Fruit fly (Drosophila melanogaster): ENCODE data around the gene yip2.

Gene yip2

DNA sequence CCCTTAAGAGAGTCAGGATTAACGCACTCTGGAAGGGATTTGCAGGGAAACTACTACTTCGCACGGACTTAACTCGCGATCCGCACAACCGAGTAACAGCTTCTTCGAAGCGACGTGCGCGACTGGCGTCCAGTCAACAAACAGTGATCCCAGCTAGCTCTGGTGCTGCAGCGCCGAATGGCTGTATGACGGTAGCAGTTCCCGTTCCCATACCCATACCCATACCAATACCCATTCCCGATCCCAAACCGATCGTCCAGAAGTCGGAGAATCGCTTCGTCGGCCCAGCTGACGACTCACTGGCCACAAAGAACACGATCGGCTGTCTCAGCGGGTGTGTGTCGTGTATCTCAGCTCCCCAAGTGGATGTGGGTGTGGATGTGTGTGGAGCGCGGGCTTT, 32.2 kb downstream of the yip2 start, which contains the start of gene CG5853:
Gene CG5853, minus strand, starts transcription at position 384 of the 400 bp plus-strand sequence.
- TF ChIP-seq Abd-B (GFP tag; optimal IDR thresholded peaks at IDR 0.05), result no peak
- TF ChIP-seq fru (GFP tag; optimal IDR thresholded peaks at IDR 0.05), result peak; percentile 52
- no peak for TF ChIP-seq lola (GFP tag; optimal IDR thresholded peaks at IDR 0.05)
- peak; percentile 47 for TF ChIP-seq Vsx2 (GFP tag; optimal IDR thresholded peaks at IDR 0.05; ENCODE audit: partially characterized antibody)
- TF ChIP-seq woc (GFP tag; optimal IDR thresholded peaks at IDR 0.05), result peak; percentile 17
- peak; percentile 34 for TF ChIP-seq jim (GFP tag; optimal IDR thresholded peaks at IDR 0.05)
- TF ChIP-seq Jra (GFP tag; optimal IDR thresholded peaks at IDR 0.05), result peak; percentile 25
- peak; percentile 76 for TF ChIP-seq Hnf4 (GFP tag; optimal IDR thresholded peaks at IDR 0.05)
- TF ChIP-seq ey (GFP tag; optimal IDR thresholded peaks at IDR 0.05), result peak; percentile 19
- TF ChIP-seq Dif (GFP tag; optimal IDR thresholded peaks at IDR 0.05; ENCODE audit: partially characterized antibody), result peak; percentile 87
- peak; percentile 46 for TF ChIP-seq br (GFP tag; optimal IDR thresholded peaks at IDR 0.05)
- peak; percentile 76 for TF ChIP-seq Rel (GFP tag; optimal IDR thresholded peaks at IDR 0.05)
- peak; percentile 69 for TF ChIP-seq Rel (tag; optimal IDR thresholded peaks at IDR 0.05)
- peak; percentile 59 for TF ChIP-seq rgr (GFP tag; optimal IDR thresholded peaks at IDR 0.05)
- TF ChIP-seq tai (GFP tag; optimal IDR thresholded peaks at IDR 0.05), result no peak
- TF ChIP-seq dl (GFP tag; optimal IDR thresholded peaks at IDR 0.05; ENCODE audit: insufficient read depth in 1 of 2, partially characterized antibody in 2 of 2), result peak; percentile 52 to 64
- TF ChIP-seq brk (GFP tag; optimal IDR thresholded peaks at IDR 0.05), result peak; percentile 1
- TF ChIP-seq Dfd (GFP tag; optimal IDR thresholded peaks at IDR 0.05), result no peak
- TF ChIP-seq Sp1 (GFP tag; optimal IDR thresholded peaks at IDR 0.05), result peak; percentile 36
- peak; percentile 94 for TF ChIP-seq Hr83 (GFP tag; optimal IDR thresholded peaks at IDR 0.05; ENCODE audit: poor library complexity, severe bottlenecking)
- peak in 1 of 2 experiments; percentile 29 for TF ChIP-seq foxo (GFP tag; optimal IDR thresholded peaks at IDR 0.05)
- no peak for TF ChIP-seq Myc (optimal IDR thresholded peaks at IDR 0.05)
- peak; percentile 13 for TF ChIP-seq OdsH (GFP tag; optimal IDR thresholded peaks at IDR 0.05)
- TF ChIP-seq h (GFP tag; optimal IDR thresholded peaks at IDR 0.05), result peak; percentile 73

DNA sequence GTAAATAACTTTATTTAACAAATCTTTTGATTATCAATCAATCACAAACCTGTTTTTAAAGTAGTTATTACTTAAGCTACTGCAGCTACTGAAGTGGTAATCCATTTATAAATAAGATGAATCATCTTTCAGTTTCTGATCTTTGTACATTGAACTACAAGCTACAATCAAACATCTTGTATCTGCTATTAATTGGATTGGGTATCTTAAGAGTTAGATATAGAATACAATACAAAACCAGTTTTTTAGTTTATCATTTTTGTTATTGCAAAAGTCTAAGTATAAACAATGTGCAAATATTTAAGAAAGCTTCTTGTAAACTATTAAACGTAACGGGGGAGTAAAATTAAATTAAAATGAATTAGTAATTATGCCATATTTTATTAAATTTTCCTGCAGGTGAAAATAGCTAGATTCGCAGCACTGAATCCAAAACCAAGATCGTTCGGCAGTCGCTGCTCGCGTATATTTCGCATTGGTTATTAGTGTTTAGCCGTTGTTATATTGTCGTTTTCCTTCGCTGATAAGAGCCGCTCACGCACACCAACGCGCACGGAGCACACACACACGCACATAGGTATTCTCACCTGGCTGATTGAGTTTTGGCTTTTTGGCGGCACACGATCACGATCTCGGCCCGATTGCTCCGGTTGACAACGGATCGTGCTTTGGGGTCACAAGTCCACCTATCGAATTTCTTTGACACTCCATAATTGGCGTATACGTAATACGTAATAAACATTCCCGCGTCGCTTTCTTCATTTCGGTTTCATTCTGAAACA, 32.9 kb downstream of the yip2 start:
- TF ChIP-seq sage (GFP tag; optimal IDR thresholded peaks at IDR 0.05) (no peak), Hr83 (GFP tag; optimal IDR thresholded peaks at IDR 0.05; ENCODE audit: poor library complexity, severe bottlenecking) (peak; percentile 42), CG32264 (GFP tag; optimal IDR thresholded peaks at IDR 0.05) (no peak), dmrt93B (GFP tag; optimal IDR thresholded peaks at IDR 0.05) (no peak), Abd-B (GFP tag; optimal IDR thresholded peaks at IDR 0.05) (no peak), Mio (GFP tag; optimal IDR thresholded peaks at IDR 0.05) (no peak), Rel (GFP tag; optimal IDR thresholded peaks at IDR 0.05) (peak; percentile 48), Rel (tag; optimal IDR thresholded peaks at IDR 0.05) (peak; percentile 33), Myc (optimal IDR thresholded peaks at IDR 0.05) (peak; percentile 98), Hnf4 (GFP tag; optimal IDR thresholded peaks at IDR 0.05) (peak; percentile 39), CrebA (GFP tag; optimal IDR thresholded peaks at IDR 0.05; ENCODE audit: borderline replicate concordance) (no peak), tai (GFP tag; optimal IDR thresholded peaks at IDR 0.05) (no peak), woc (GFP tag; optimal IDR thresholded peaks at IDR 0.05) (peak; percentile 40), h (GFP tag; optimal IDR thresholded peaks at IDR 0.05) (peak; percentile 85)

DNA sequence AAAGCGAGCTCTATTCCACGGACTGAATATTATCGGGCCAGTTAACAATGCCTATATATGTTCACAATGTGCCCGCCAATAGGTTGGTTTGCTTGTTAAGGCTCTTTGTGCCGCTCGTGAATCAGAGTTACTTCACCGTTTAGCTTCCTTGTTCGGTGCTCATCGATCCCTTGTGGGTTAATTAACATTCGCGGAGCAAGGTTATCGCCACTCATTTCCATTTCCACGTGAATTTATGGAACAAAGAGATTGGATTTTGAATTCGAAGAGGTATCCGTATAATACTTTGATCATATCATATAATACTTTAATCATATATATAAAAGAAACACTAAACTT, 33.4 kb downstream of the yip2 start:
- TF ChIP-seq Dfd (GFP tag; optimal IDR thresholded peaks at IDR 0.05) (no peak), h (GFP tag; optimal IDR thresholded peaks at IDR 0.05) (peak; percentile 57)

DNA sequence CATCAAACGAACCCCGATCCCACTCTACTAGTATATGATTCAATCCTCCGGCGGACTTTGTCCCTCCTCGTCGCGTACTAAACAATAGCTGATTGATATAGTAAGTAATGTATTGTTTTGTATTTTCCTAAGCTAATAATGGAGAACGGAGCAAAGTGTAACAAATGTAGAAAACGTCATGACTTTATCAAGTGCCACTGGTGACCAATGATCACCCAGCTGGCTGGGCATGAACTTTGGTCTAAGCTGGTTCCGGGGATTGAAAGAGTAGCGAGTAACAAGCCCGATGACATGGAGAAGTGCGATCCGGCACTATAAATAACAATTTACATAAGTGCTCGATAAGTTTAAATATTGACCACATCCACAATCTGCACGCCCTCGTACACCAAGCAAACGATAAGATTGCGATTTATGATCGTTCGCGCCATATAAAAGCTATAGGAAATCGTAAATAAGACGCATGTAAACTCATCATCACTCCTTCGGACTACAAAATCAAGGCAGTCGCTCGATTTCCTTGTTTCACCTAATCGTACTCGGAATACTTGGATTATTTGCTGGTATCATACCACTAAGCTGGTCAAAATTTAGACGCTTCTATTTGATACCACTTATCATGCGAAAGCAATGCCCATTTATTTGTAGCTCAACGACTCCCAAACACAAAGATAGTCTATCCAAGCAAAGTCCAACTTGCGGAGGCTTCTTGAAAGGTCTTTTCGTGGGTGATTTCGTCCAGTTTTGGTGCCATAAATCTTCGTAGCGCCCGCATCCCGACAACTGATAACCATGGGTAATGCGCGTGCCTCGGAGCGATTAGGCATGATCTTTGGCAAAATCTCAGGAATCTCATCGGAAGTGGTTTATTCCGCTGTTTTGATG, 34.4 kb downstream of the yip2 start:
- TF ChIP-seq Sp1 (GFP tag; optimal IDR thresholded peaks at IDR 0.05) (peak; percentile 1), HLH106 (tag; optimal IDR thresholded peaks at IDR 0.05) (no peak), CG9705 (GFP tag; optimal IDR thresholded peaks at IDR 0.05) (no peak), rgr (GFP tag; optimal IDR thresholded peaks at IDR 0.05) (no peak), h (GFP tag; optimal IDR thresholded peaks at IDR 0.05) (peak; percentile 28), brk (GFP tag; optimal IDR thresholded peaks at IDR 0.05) (no peak), Abd-B (GFP tag; optimal IDR thresholded peaks at IDR 0.05) (no peak), CrebA (GFP tag; optimal IDR thresholded peaks at IDR 0.05; ENCODE audit: borderline replicate concordance) (no peak)

All from whole organism, wandering third instar larva.